Worm (Caenorhabditis elegans): ENCODE measurements around the gene otub-1.

Gene otub-1

ce11 chrV:15085335-15085800 is 19.3 kb downstream of the otub-1 start, which contains the start of the genes ahsa-1 and C01G10.7 (continued):
- TF ChIP-seq hlh-15 (tag; optimal IDR thresholded peaks at IDR 0.05) (no peak), K02D7.2 (tag; optimal IDR thresholded peaks at IDR 0.05) (no peak), unc-55 (GFP tag; optimal IDR thresholded peaks at IDR 0.05) (no peak), F13H6.1 (tag; optimal IDR thresholded peaks at IDR 0.05) (peak; percentile 77), fax-1 (tag; optimal IDR thresholded peaks at IDR 0.05) (peak; percentile 67), pha-4 (tag; optimal IDR thresholded peaks at IDR 0.05) (no peak), tbx-7 (tag; optimal IDR thresholded peaks at IDR 0.05) (peak; percentile 92), npax-4 (tag; optimal IDR thresholded peaks at IDR 0.05) (no peak), ceh-2 (tag; optimal IDR thresholded peaks at IDR 0.05) (peak; percentile 97), sox-2 (GFP tag; IDR thresholded peaks at IDR 0.05) (no peak), unc-3 (GFP tag; conservative IDR thresholded peaks at IDR 0.05) (peak; percentile 40; the same call in 1 of the 2 replicates), unc-3 (tag; optimal IDR thresholded peaks at IDR 0.05) (peak; percentile 0), pag-3 (tag; optimal IDR thresholded peaks at IDR 0.05; ENCODE audit: borderline replicate concordance) (no peak), ceh-31 (tag; optimal IDR thresholded peaks at IDR 0.05) (peak; percentile 98), ceh-45 (GFP tag; IDR thresholded peaks at IDR 0.05) (no peak), ama-1 (optimal IDR thresholded peaks at IDR 0.05) (no peak), unc-42 (tag; optimal IDR thresholded peaks at IDR 0.05) (peak; percentile 98)

- TF ChIP-seq nhr-11 (tag; optimal IDR thresholded peaks at IDR 0.05) (no peak), pax-1 (tag; optimal IDR thresholded peaks at IDR 0.05) (no peak), ceh-45 (GFP tag; IDR thresholded peaks at IDR 0.05) (no peak), sox-2 (GFP tag; IDR thresholded peaks at IDR 0.05) (no peak), lin-11 (tag; optimal IDR thresholded peaks at IDR 0.05) (no peak), ceh-30 (tag; optimal IDR thresholded peaks at IDR 0.05) (no peak), pat-9 (tag; optimal IDR thresholded peaks at IDR 0.05) (no peak), elt-2 (tag; optimal IDR thresholded peaks at IDR 0.05) (no peak), nfya-1 (tag; optimal IDR thresholded peaks at IDR 0.05) (no peak), hlh-6 (tag; optimal IDR thresholded peaks at IDR 0.05) (no peak), hlh-13 (GFP tag; optimal IDR thresholded peaks at IDR 0.05) (no peak), madf-2 (tag; optimal IDR thresholded peaks at IDR 0.05) (no peak), mec-3 (tag; optimal IDR thresholded peaks at IDR 0.05; ENCODE audit: borderline replicate concordance) (no peak), Y22D7AL.16 (tag; optimal IDR thresholded peaks at IDR 0.05) (no peak), ceh-9 (tag; optimal IDR thresholded peaks at IDR 0.05) (no peak)
Measured at ce11 chrV:15087207-15087706, 21.2 kb downstream of the otub-1 start, which contains the start of the genes C01G10.15 and C01G10.6. C01G10.15 (minus strand) TSS chrV:15087307. C01G10.6 (plus strand) TSS chrV:15087656.

- TF ChIP-seq Y22D7AL.16 (tag; optimal IDR thresholded peaks at IDR 0.05) (no peak), elt-4 (tag; optimal IDR thresholded peaks at IDR 0.05) (no peak), mec-3 (tag; optimal IDR thresholded peaks at IDR 0.05; ENCODE audit: borderline replicate concordance) (no peak), syd-9 (tag; optimal IDR thresholded peaks at IDR 0.05) (no peak), ceh-22 (tag; optimal IDR thresholded peaks at IDR 0.05) (no peak), ztf-16 (tag; optimal IDR thresholded peaks at IDR 0.05) (no peak), unc-86 (tag; optimal IDR thresholded peaks at IDR 0.05) (no peak), fkh-6 (tag; optimal IDR thresholded peaks at IDR 0.05) (no peak), pha-2 (tag; optimal IDR thresholded peaks at IDR 0.05) (no peak), fax-1 (tag; optimal IDR thresholded peaks at IDR 0.05) (no peak), ama-1 (optimal IDR thresholded peaks at IDR 0.05) (no peak), lim-6 (tag; optimal IDR thresholded peaks at IDR 0.05) (no peak), ceh-9 (tag; optimal IDR thresholded peaks at IDR 0.05) (no peak), dmd-4 (tag; optimal IDR thresholded peaks at IDR 0.05; ENCODE audit: borderline replicate concordance) (no peak)
Measured at ce11 chrV:15088613-15089012, 22.5 kb downstream of the otub-1 start, which contains the start of gene C01G10.18. C01G10.18 (minus strand) TSS chrV:15088713.
